Fruit fly (Drosophila melanogaster) whole organism, prepupa: ENCODE results near the gene Fer3.

Source experiments
- Blimp-1 ChIP-seq: fragments of 200-800 bp; sonication (Bioruptor generic); optimal IDR thresholded peaks from 3 replicates; lab custom pipeline; 2017; ENCODE audit warnings: missing biosample characterization, missing genetic modification characterization, mild to moderate bottlenecking, moderate library complexity, missing genetic modification reagents
- CG15336 ChIP-seq: fragments of 200-800 bp; sonication (Bioruptor generic); IDR thresholded peaks from 2 replicates; pipeline ENCODE4 v1.3.6; 2022; ENCODE audit warnings: missing biosample characterization, missing genetic modification characterization
- CG34406 ChIP-seq: fragments of 200-800 bp; sonication (Bioruptor generic); optimal IDR thresholded peaks from 3 replicates; lab custom pipeline; 2016; ENCODE audit warnings: missing biosample characterization, missing genetic modification characterization
- CG3919 ChIP-seq: fragments of 200-800 bp; sonication (Bioruptor generic); optimal IDR thresholded peaks from 3 replicates; lab custom pipeline; 2016; ENCODE audit warnings: missing biosample characterization, missing genetic modification characterization
- CG4318 ChIP-seq: fragments of 200-800 bp; sonication (Bioruptor generic); optimal IDR thresholded peaks from 3 replicates; lab custom pipeline; 2017; ENCODE audit warnings: missing biosample characterization, mild to moderate bottlenecking, missing genetic modification characterization
- CG6163 ChIP-seq: fragments of 200-800 bp; sonication (Bioruptor generic); IDR thresholded peaks from 3 replicates; pipeline ENCODE4 v1.3.6; 2022; ENCODE audit warnings: missing biosample characterization, missing genetic modification characterization
- CG6808 ChIP-seq: fragments of 200-800 bp; sonication (Bioruptor generic); optimal IDR thresholded peaks from 3 replicates; lab custom pipeline; 2017; ENCODE audit warnings: missing biosample characterization, missing genetic modification characterization, mild to moderate bottlenecking, moderate library complexity, missing genetic modification reagents
- CG9139 ChIP-seq: fragments of 200-800 bp; sonication (Bioruptor generic); optimal IDR thresholded peaks from 3 replicates; lab custom pipeline; 2017; ENCODE audit warnings: missing biosample characterization, mild to moderate bottlenecking, missing genetic modification characterization
- Eip93F ChIP-seq: fragments of 200-800 bp; sonication (Bioruptor generic); optimal IDR thresholded peaks from 2 replicates; lab custom pipeline; 2016; ENCODE audit warnings: missing biosample characterization, mild to moderate bottlenecking, missing genetic modification characterization
- Smox ChIP-seq: fragments of 200-800 bp; sonication (Bioruptor generic); optimal IDR thresholded peaks from 3 replicates; lab custom pipeline; 2016; ENCODE audit warnings: missing biosample characterization, missing genetic modification characterization
- svp ChIP-seq: fragments of 200-800 bp; sonication (Bioruptor generic); peaks from one replicate; lab custom pipeline; 2016; ENCODE audit warnings: missing biosample characterization, missing genetic modification characterization
- topi ChIP-seq: fragments of 200-800 bp; sonication (Bioruptor generic); optimal IDR thresholded peaks from 3 replicates; lab custom pipeline; 2016; ENCODE audit warnings: missing biosample characterization, missing genetic modification characterization

dm6 chr3R:11665508-11665907 is 28.6 kb downstream of the Fer3 start:
- TF ChIP-seq CG9139 = no peak
- TF ChIP-seq CG34406 (GFP tag; lab: Kevin White, UChicago) = no peak
- no peak for TF ChIP-seq CG4318 (GFP tag; lab: Kevin White, UChicago)
- no peak for TF ChIP-seq Eip93F (GFP tag; lab: Kevin White, UChicago)
- TF ChIP-seq CG6163 (GFP tag; lab: Robert Waterston, UW) = no peak
- no peak for TF ChIP-seq CG15336 (GFP tag; lab: Robert Waterston, UW)
- no peak for TF ChIP-seq topi
- TF ChIP-seq CG3919 = no peak
- TF ChIP-seq Smox (GFP tag; lab: Kevin White, UChicago) = no peak
- no peak for TF ChIP-seq CG6808 (GFP tag; lab: Kevin White, UChicago)
- TF ChIP-seq Blimp-1 (GFP tag; lab: Kevin White, UChicago) = no peak
- TF ChIP-seq svp (GFP tag; lab: Kevin White, UChicago) = no peak
